Worm (Caenorhabditis elegans) whole organism, L4/young adult: Measurements from ENCODE around the gene rha-2.
A peak's percentile ranks its signal among the peaks of the same experiment; 100 is the strongest.

Source experiments
- W03F9.2 ChIP-seq: fragments of 150-350 bp; optimal IDR thresholded peaks from 2 replicates; lab custom pipeline; 2014; ENCODE audit warnings: missing biosample characterization, missing genetic modification characterization
- dao-5 ChIP-seq: sonication (generic microtip); optimal IDR thresholded peaks from 2 replicates; lab custom pipeline; 2016; ENCODE audit warnings: missing genotype, missing genetic modification characterization, moderate library complexity, missing compliant biosample characterization
- him-1 ChIP-seq: sonication (generic microtip); optimal IDR thresholded peaks from 2 replicates; lab custom pipeline; 2016; ENCODE audit warnings: missing genotype, missing genetic modification reagents, missing genetic modification characterization, missing compliant biosample characterization

The rha-2 gene

DNA sequence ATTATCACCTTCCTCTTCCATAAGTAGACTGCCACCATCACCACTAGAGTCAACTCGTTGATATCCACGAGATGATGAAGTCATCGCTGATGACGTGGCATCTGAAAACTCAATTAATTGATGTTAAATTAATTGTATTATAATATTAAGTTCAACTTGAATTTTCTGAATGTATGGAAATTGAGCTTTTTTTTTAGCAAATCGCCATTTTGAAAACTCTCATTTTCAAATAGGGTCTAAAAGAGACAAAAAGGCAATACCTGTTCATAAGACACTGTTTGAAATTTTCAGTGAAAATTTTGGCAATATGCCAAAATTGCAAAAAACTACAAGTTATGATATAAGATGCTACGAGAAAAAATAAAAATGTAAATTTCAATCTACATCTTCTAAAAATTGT, 29.3 kb upstream of the rha-2 start, which contains the start of gene twk-7:
Gene twk-7, minus strand, starts transcription at position 101 of the 400 bp plus-strand sequence.
- TF ChIP-seq dao-5 (tag; lab: Kevin White, UChicago) (no peak), him-1 (tag; lab: Kevin White, UChicago) (no peak), W03F9.2 (tag; lab: Kevin White, UChicago) (no peak)

DNA sequence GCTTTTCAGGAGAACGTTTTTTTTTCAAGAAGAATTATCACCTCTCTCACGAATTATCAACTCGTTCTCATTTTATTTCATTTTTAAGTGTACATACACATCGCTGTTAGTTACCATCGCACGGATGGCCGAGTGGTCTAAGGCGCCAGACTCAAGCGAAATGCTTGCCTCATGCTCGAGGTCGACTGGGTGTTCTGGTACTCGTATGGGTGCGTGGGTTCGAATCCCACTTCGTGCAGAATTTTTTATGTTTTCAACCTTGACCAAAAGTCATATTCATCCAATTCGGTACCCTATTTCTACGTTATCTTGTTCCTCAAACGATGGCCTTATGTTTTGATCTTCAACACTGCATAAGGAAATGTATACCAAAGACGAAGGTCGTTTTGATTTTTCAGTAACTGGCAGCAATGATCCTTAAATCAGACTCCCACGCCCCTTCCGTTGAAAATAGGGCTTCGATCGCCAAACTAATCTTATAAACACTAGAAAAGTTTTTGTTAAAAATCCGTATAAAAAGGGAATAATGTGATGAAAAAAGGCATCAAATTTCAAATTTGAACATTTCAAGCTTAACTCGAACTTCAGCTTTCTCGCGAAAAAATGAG, 24.9 kb upstream of the rha-2 start, which contains the start of gene fip-1:
Gene fip-1, plus strand, starts transcription at position 558 of the 608 bp plus-strand sequence.
- TF ChIP-seq dao-5 (tag; lab: Kevin White, UChicago) (no peak), W03F9.2 (tag; lab: Kevin White, UChicago) (peak; percentile 65), him-1 (tag; lab: Kevin White, UChicago) (no peak)

DNA sequence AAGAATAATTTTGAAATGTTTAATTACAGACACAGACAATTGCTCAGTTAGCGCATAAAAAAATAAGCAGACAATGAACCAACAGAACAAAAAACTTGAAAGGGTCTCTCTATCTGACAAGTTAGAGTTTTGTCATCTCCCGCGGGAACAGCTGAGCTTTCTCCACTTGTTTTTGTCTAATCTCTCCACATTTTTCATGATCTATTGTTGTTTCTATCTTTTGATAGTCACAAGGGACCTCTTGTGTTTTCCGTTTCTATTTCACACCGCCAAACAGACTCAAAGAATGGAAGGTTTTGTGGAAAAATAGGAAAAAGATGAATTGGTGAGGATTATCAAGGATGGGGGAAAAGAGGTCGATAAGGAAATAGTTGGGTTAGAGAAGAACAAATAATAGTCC, 22.4 kb upstream of the rha-2 start:
- TF ChIP-seq dao-5 (tag; lab: Kevin White, UChicago), result no peak
- no peak for TF ChIP-seq W03F9.2 (tag; lab: Kevin White, UChicago)
- TF ChIP-seq him-1 (tag; lab: Kevin White, UChicago), result no peak

DNA sequence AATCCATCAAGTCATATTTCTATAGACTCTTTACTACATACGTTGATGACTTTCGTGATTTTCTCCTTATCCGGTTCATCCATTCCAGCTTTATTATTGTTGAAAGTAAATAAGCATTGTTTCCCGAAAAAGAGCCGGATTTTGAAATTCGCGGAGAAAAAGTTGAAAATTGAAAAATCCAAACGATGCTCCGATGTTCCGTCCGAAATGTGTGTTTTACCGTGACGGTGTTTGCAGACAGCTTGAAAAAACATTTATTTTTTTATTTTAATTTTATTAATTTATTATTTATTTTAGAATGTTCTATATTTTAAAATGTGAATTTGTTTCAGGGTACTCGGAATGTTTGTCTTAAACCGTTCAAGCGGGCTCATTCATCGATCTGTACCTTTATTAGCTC, 16.5 kb upstream of the rha-2 start, which contains the start of gene dnj-10:
Gene dnj-10, plus strand, starts transcription at position 333 of the 400 bp plus-strand sequence.
- TF ChIP-seq dao-5 (tag; lab: Kevin White, UChicago) (no peak), W03F9.2 (tag; lab: Kevin White, UChicago) (peak; percentile 81), him-1 (tag; lab: Kevin White, UChicago) (no peak)

DNA sequence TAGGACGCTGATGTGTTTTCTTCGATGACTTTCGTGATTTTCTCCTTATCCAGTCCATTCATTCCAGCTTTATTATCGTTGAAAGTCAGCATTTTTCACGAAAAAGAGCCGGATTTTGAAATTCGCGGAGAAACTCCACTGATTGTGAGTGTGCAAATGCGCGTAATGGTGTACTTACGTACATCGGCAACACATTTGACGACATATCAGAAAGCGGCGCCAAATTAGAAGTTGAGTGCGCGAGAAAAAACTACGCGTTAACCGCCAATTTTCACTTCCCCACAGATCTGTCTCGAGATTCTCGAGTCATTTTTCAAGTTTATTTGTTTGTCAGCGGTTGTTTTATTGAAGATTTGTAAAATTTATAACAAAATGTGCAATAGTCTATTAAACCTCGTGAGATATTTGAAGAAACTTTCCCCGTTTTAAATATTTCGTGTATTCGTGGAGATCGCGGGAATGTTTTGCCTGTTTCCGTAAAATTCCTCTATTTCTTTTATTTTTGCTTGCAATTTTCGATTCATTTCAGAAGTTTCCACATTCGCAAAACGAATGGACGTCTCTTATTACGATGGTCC, 14.1 kb upstream of the rha-2 start, which contains the start of the genes polk-1 and gpr-1:
Gene polk-1, minus strand, starts transcription at position 186 of the 578 bp plus-strand sequence.
Gene gpr-1, plus strand, starts transcription at position 528 of the 578 bp plus-strand sequence.
- TF ChIP-seq dao-5 (tag; lab: Kevin White, UChicago) (no peak), W03F9.2 (tag; lab: Kevin White, UChicago) (no peak), him-1 (tag; lab: Kevin White, UChicago) (no peak)

DNA sequence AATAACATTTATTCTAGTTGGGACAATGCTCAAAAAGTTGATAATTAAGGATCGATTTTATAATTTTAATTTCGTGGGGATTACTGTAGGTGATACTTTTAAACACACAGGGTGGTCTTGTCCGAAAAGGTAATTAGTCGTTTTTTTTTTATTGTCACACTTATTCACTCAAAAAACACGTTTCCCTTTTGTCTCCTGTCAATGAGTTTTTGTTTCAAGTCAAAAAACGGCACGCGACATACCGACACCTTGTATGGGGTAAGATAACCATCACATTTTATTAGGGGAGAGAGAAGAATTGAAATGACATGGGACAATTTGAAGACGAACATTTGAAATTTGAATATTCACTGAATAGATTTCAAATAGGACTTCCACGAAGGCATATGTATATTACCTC, 10.8 kb upstream of the rha-2 start:
- no peak for TF ChIP-seq dao-5 (tag; lab: Kevin White, UChicago)

DNA sequence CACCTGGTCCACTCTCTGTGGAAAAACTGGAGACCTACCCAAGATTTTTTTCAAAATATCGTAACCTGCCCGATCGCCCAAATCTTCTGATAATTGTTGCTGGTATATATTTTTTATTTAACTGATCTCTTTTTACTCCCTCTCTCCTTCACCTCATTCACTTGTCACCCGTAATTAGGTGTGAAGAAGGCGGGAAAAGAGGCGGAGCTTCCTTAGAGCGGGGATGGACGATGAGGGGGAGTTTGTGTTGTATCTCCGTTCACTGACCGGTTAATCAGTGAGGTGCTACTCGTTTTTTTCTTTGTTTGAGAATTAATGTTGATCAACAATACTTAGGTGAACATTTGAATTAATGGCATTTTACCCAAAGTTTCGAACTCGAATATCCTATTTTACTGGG, 8.1 kb upstream of the rha-2 start, which contains the start of gene ceh-16:
Gene ceh-16, plus strand, starts transcription at position 301 of the 400 bp plus-strand sequence.
- TF ChIP-seq him-1 (tag; lab: Kevin White, UChicago) (no peak), dao-5 (tag; lab: Kevin White, UChicago) (no peak), W03F9.2 (tag; lab: Kevin White, UChicago) (no peak)

DNA sequence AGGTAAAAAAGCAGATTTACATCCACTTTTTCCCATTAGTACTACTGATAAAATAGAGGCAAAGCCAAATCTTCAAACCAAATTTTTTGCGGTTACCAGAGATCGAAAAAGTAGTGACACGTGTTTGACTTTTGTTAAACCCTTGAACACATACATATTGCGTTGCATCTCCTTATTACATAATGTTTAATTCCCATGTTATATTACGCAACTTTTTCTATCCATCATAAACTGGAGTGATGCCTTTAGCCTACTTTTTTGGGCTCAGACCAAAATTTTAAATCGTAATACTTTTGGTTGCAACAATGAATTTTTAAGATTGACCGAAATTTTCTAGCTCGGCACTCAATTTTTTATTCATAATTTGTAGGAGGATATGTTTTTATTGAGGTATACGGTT, 7.6 kb upstream of the rha-2 start:
- TF ChIP-seq dao-5 (tag; lab: Kevin White, UChicago) (no peak), him-1 (tag; lab: Kevin White, UChicago) (no peak), W03F9.2 (tag; lab: Kevin White, UChicago) (no peak)

DNA sequence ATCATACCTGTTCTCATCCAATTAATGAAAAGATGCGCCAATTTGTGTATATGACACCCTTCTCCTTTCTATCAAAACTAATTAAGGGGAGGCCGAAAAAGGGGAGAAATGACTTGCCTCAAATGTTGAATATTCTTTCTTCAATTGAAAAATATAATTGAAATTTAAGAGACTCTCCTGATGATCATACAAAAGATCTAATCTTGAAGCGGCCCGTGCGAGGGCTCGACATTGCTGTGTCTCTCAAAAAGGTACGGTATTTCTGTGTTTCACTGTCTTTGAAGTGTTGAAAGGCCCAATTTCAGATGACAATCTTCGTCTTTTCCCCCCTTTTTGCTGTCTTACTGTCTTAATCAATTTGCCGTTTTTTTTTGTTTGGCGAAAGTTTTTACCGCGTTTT, 6.6 kb upstream of the rha-2 start:
- no peak for TF ChIP-seq W03F9.2 (tag; lab: Kevin White, UChicago)
- no peak for TF ChIP-seq dao-5 (tag; lab: Kevin White, UChicago)
- no peak for TF ChIP-seq him-1 (tag; lab: Kevin White, UChicago)

DNA sequence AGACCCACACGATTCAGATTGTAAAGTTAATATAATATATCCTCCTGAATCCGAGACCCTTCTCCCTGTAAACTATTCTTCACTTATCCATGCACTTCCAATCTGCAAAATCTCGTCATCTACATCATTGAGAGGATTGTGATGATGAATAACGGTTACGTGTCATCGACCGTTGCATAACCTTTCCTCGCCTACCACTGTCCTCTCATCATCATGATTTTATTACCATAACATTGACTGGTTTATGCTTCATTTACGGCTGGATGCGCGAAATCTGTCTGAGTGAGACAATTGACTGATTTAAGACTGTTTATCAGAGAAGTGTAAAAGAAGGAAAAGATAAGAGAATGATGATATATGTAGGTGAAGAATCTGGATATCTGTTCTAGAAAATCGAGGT, 5.9 kb upstream of the rha-2 start:
- TF ChIP-seq W03F9.2 (tag; lab: Kevin White, UChicago) (no peak), dao-5 (tag; lab: Kevin White, UChicago) (no peak), him-1 (tag; lab: Kevin White, UChicago) (no peak)

DNA sequence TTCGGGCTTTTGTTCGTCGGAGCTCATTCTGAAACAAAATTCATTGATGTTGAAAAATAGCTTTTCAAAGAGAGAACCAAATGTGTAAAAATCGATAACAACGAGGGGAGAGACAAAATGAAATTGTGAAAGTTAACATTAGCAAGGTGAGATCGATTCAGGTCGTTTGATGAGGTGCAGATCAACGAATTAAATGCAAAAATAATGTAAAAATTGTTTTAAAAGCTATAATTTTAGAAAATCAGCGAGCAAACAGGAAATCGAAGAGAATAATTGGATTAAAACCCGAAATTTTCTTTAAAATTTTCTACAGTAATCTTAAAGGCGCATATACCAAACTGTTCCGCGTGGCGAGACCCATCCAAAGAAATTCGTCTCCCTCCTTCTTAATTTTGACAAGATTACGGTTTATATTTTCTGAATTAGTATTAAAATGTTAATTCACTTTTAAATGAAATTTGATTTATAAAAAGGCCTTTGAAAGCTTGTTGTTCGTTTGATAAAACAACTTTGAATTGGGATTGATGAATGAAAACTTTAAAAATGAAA, 4.1 kb upstream of the rha-2 start, which contains the start of gene C13G5.2:
Gene C13G5.2, minus strand, starts transcription at position 51 of the 549 bp plus-strand sequence.
- TF ChIP-seq dao-5 (tag; lab: Kevin White, UChicago) (no peak), W03F9.2 (tag; lab: Kevin White, UChicago) (peak; percentile 37)

DNA sequence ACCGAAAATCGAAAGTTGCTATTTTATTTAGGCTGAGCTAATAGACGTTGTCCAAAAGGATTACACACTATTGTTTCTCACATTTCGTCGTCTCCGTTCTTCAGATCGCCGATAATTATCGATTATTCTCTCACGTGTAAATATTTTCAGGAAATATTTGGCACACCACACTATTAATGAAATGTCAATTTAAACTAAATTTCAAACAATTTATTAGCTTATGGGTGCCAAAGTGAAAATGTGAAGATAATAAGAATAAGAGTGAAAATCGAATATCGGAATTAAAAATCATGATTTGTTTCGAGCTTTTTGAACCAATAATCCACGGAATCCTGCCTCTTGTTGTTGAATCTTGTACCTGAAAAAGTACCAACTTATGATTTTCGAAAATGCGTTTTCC, 2.2 kb upstream of the rha-2 start, which contains the start of gene C06E1.11:
Gene C06E1.11, minus strand, starts transcription at position 101 of the 400 bp plus-strand sequence.
- TF ChIP-seq dao-5 (tag; lab: Kevin White, UChicago) (no peak), him-1 (tag; lab: Kevin White, UChicago) (no peak), W03F9.2 (tag; lab: Kevin White, UChicago) (no peak)

DNA sequence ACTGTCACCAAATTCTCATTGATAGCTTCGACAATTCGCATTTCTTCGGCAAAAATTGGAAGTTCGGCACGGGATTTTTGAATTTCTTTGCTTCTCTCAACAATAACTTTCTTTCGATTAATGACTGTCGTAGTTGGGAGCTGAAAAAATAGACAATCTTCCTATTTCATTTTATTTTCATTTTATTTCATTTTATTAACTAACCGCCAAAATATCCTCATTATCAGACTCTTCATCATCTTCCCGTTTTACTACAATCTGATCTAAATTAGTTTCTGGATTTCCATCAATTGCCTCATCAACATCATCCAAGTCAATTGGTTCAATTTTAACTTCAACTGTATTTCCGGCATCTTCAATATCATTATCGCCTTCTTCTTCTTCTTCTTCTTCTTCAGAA, 796 bp downstream of the rha-2 start:
- TF ChIP-seq him-1 (tag; lab: Kevin White, UChicago), result no peak
- no peak for TF ChIP-seq dao-5 (tag; lab: Kevin White, UChicago)
